Worm (Caenorhabditis elegans): ENCODE results near the gene F54D12.7.

DNA sequence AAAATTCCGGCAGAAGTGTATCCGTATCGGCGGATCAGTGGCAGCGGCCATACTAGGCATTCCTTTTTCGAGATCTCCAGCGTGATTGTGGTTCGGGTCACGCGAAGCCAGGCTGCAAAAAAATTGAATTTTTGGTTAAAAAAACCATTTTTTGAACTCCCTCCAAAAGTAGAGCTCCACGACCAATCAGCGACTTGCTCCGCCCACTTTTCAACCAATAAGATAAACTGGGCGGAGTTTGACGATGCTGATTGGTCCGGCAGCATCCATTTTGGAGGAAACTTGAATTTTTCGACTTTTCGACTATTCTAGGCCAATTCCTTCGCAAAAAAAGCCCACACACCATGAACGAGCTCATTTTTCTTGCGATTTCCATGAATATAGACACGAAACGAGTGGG lies 10.7 kb downstream of the F54D12.7 start:
- TF ChIP-seq him-1 (tag; optimal IDR thresholded peaks at IDR 0.05): no peak
- no peak for TF ChIP-seq dao-5 (tag; optimal IDR thresholded peaks at IDR 0.05)

Measured in whole organism, L4/young adult.